Fruit fly (Drosophila melanogaster): ENCODE results near the gene CG34375.

Gene CG34375

dm6 chr3R:23046529-23046943, 36.2 kb upstream of the CG34375 start (continued):
- TF ChIP-seq fd3F (GFP tag; optimal IDR thresholded peaks at IDR 0.05): peak; percentile 41
- peak; percentile 3 for TF ChIP-seq pb (GFP tag; optimal IDR thresholded peaks at IDR 0.05)
- TF ChIP-seq CG6765 (GFP tag; optimal IDR thresholded peaks at IDR 0.05): no peak
- TF ChIP-seq Myb (GFP tag; optimal IDR thresholded peaks at IDR 0.05): peak; percentile 50
- no peak for TF ChIP-seq fd96Cb (tag; optimal IDR thresholded peaks at IDR 0.05)
- TF ChIP-seq ara (GFP tag; IDR thresholded peaks at IDR 0.05): no peak
- TF ChIP-seq CG10462 (GFP tag; optimal IDR thresholded peaks at IDR 0.05): no peak
- no peak for TF ChIP-seq CG9727 (GFP tag; optimal IDR thresholded peaks at IDR 0.05)
- no peak for TF ChIP-seq B-H1 (GFP tag; IDR thresholded peaks at IDR 0.05)
- peak; percentile 0 for TF ChIP-seq slp2 (GFP tag; optimal IDR thresholded peaks at IDR 0.05)
- TF ChIP-seq CG6254 (GFP tag; optimal IDR thresholded peaks at IDR 0.05): no peak
- TF ChIP-seq Atf6 (GFP tag; IDR thresholded peaks at IDR 0.05): peak; percentile 63
- no peak for TF ChIP-seq odd (GFP tag; optimal IDR thresholded peaks at IDR 0.05)
- TF ChIP-seq CG9932 (GFP tag; IDR thresholded peaks at IDR 0.05): peak; percentile 88
- no peak for TF ChIP-seq CG4360 (GFP tag; IDR thresholded peaks at IDR 0.05)
- TF ChIP-seq D19B (GFP tag; optimal IDR thresholded peaks at IDR 0.05): peak; percentile 4
- no peak for TF ChIP-seq crp (GFP tag; optimal IDR thresholded peaks at IDR 0.05)
- TF ChIP-seq CG17359 (tag; optimal IDR thresholded peaks at IDR 0.05): no peak
- TF ChIP-seq tup (GFP tag; optimal IDR thresholded peaks at IDR 0.05): no peak
- TF ChIP-seq Pdp1 (GFP tag; optimal IDR thresholded peaks at IDR 0.05): peak in 1 of 2 experiments; percentile 43
- no peak for TF ChIP-seq ash1 (GFP tag; optimal IDR thresholded peaks at IDR 0.05)
- peak; percentile 38 for TF ChIP-seq CHES-1-like (GFP tag; optimal IDR thresholded peaks at IDR 0.05)
- no peak for TF ChIP-seq eve (GFP tag; optimal IDR thresholded peaks at IDR 0.05)
- no peak for TF ChIP-seq CG8765 (GFP tag; IDR thresholded peaks at IDR 0.05)
- no peak for TF ChIP-seq mirr (GFP tag; optimal IDR thresholded peaks at IDR 0.05)
- TF ChIP-seq zfh1 (GFP tag; IDR thresholded peaks at IDR 0.05): peak; percentile 48; the same call in 1 of the 3 replicates
- TF ChIP-seq H2.0 (GFP tag; IDR thresholded peaks at IDR 0.05): peak; percentile 38; the same call in 1 of the 2 replicates
- no peak for TF ChIP-seq CG13287 (GFP tag; IDR thresholded peaks at IDR 0.05; ENCODE audit: partially characterized antibody)
- TF ChIP-seq CG14965 (GFP tag; optimal IDR thresholded peaks at IDR 0.05; ENCODE audit: borderline replicate concordance): no peak
- no peak for TF ChIP-seq CG17912 (GFP tag; optimal IDR thresholded peaks at IDR 0.05)
- TF ChIP-seq Trl (optimal IDR thresholded peaks at IDR 0.05): no peak
- no peak for TF ChIP-seq Trl (GFP tag; optimal IDR thresholded peaks at IDR 0.05)
- TF ChIP-seq CG11560 (tag; IDR thresholded peaks at IDR 0.05): no peak
- TF ChIP-seq Dad (GFP tag; optimal IDR thresholded peaks at IDR 0.05): no peak
- no peak for TF ChIP-seq CG4707 (GFP tag; optimal IDR thresholded peaks at IDR 0.05)
- TF ChIP-seq Mad (GFP tag; optimal IDR thresholded peaks at IDR 0.05): peak; percentile 40
- TF ChIP-seq CG12391 (tag; optimal IDR thresholded peaks at IDR 0.05): peak; percentile 2
- peak; percentile 33; the same call in 1 of the 2 replicates for TF ChIP-seq CG4404 (GFP tag; IDR thresholded peaks at IDR 0.05)
- no peak for TF ChIP-seq br (optimal IDR thresholded peaks at IDR 0.05)
- peak; percentile 19 for TF ChIP-seq cwo (GFP tag; optimal IDR thresholded peaks at IDR 0.05)
- TF ChIP-seq da (GFP tag; optimal IDR thresholded peaks at IDR 0.05): no peak
- peak; percentile 51 for TF ChIP-seq Oli (tag; optimal IDR thresholded peaks at IDR 0.05)
- TF ChIP-seq CG8944 (GFP tag; optimal IDR thresholded peaks at IDR 0.05): no peak
- TF ChIP-seq ham (GFP tag; IDR thresholded peaks at IDR 0.05): no peak
- no peak for TF ChIP-seq tio (GFP tag; optimal IDR thresholded peaks at IDR 0.05)
- TF ChIP-seq CG11247 (GFP tag; IDR thresholded peaks at IDR 0.05): peak; percentile 57
- TF ChIP-seq CG14014 (GFP tag; IDR thresholded peaks at IDR 0.05): peak; percentile 65
- no peak for TF ChIP-seq B-H2 (GFP tag; optimal IDR thresholded peaks at IDR 0.05)
- TF ChIP-seq cas (GFP tag; IDR thresholded peaks at IDR 0.05): no peak
- TF ChIP-seq CoRest (tag; optimal IDR thresholded peaks at IDR 0.05): peak; percentile 40
- no peak for TF ChIP-seq exex (tag; optimal IDR thresholded peaks at IDR 0.05)
- peak; percentile 44; the same call in 1 of the 2 replicates for TF ChIP-seq wdn (GFP tag; IDR thresholded peaks at IDR 0.05)
